Fruit fly (Drosophila melanogaster): ENCODE measurements around the gene RpS9.

dm6 chr3L:9460775-9461491 is 50.4 kb downstream of the RpS9 start, which contains the start of the genes CG3434 and CG44838:
- TF ChIP-seq svp (GFP tag) (peak; percentile 90), CG16779 (tag; optimal IDR thresholded peaks at IDR 0.05) (peak; percentile 12), Met (GFP tag; optimal IDR thresholded peaks at IDR 0.05) (peak; percentile 81), Hr4 (GFP tag; optimal IDR thresholded peaks at IDR 0.05) (peak; percentile 82), eg (GFP tag; IDR thresholded peaks at IDR 0.05) (peak; percentile 75), Lpt (GFP tag; optimal IDR thresholded peaks at IDR 0.05) (peak; percentile 61), CG6854 (GFP tag; optimal IDR thresholded peaks at IDR 0.05) (peak; percentile 53), CG11902 (GFP tag; optimal IDR thresholded peaks at IDR 0.05) (peak; percentile 21)
